Fruit fly (Drosophila melanogaster): ENCODE results near the gene Ugt36A1.

The Ugt36A1 gene

DNA sequence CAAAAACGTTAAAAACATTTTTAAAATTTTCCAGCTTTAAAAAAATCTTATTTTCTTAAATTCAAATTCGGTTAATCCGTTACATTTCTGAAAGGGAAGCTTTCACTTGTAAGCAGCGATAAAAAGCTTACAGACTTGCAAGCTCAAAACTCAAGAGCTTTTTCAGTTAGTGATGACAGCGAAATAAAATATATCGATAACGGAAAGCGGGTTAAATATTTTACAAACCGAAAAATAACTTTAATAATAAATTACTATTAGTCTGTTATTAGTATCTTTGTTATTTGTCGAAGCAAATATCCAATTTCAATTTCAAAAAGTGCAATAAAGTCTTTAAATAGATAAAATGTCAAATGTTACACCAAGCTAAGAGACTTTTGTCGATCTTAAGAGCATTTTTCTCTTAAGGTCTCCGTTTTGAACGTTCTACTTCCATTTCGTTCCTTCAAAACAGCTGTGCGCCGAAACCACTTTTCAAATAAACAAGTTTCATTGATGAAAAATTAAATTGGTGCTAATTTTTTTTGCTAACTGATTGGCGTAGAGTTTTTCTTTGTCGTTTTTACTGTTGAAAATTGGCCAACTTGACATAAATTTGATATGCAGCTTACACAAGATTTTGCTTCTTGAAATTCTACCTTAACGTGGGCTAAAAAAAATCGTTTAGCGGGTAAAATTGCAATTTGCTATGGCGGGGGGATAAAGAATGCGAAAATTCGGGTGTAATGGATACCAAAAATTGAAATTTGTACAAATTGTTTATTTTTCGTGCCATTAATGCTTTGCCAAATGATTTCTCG, 29.5 kb downstream of the Ugt36A1 start:
- TF ChIP-seq CG32264 (GFP tag; optimal IDR thresholded peaks at IDR 0.05) (no peak), CrebA (GFP tag; optimal IDR thresholded peaks at IDR 0.05; ENCODE audit: borderline replicate concordance) (peak; percentile 40), brk (GFP tag; optimal IDR thresholded peaks at IDR 0.05) (peak; percentile 87), br (GFP tag; optimal IDR thresholded peaks at IDR 0.05) (no peak), sage (GFP tag; optimal IDR thresholded peaks at IDR 0.05) (peak; percentile 67), Hnf4 (GFP tag; optimal IDR thresholded peaks at IDR 0.05) (peak; percentile 18), woc (GFP tag; optimal IDR thresholded peaks at IDR 0.05) (peak; percentile 27)

dm6 chr2L:3654956-3655618, 36.2 kb downstream of the Ugt36A1 start:
- TF ChIP-seq Jra (GFP tag; optimal IDR thresholded peaks at IDR 0.05): no peak
- TF ChIP-seq psq (GFP tag; optimal IDR thresholded peaks at IDR 0.05): no peak
- TF ChIP-seq br (GFP tag; optimal IDR thresholded peaks at IDR 0.05): no peak
- no peak for TF ChIP-seq brk (GFP tag; optimal IDR thresholded peaks at IDR 0.05)
- TF ChIP-seq rgr (GFP tag; optimal IDR thresholded peaks at IDR 0.05): no peak
- no peak for TF ChIP-seq CG9705 (GFP tag; optimal IDR thresholded peaks at IDR 0.05)
- no peak for TF ChIP-seq Abd-B (GFP tag; optimal IDR thresholded peaks at IDR 0.05)
- no peak for TF ChIP-seq ey (GFP tag; optimal IDR thresholded peaks at IDR 0.05)
- TF ChIP-seq jim (GFP tag; optimal IDR thresholded peaks at IDR 0.05): no peak
- no peak for TF ChIP-seq dmrt93B (GFP tag; optimal IDR thresholded peaks at IDR 0.05)
- no peak for TF ChIP-seq Hr78 (GFP tag; optimal IDR thresholded peaks at IDR 0.05)
- TF ChIP-seq Hnf4 (GFP tag; optimal IDR thresholded peaks at IDR 0.05): no peak
- TF ChIP-seq lola (GFP tag; optimal IDR thresholded peaks at IDR 0.05): no peak
- TF ChIP-seq h (GFP tag; optimal IDR thresholded peaks at IDR 0.05): no peak
- no peak for TF ChIP-seq usp (GFP tag; optimal IDR thresholded peaks at IDR 0.05)
- no peak for TF ChIP-seq foxo (GFP tag; optimal IDR thresholded peaks at IDR 0.05)
- no peak for TF ChIP-seq Mio (GFP tag; optimal IDR thresholded peaks at IDR 0.05)
- TF ChIP-seq Vsx2 (GFP tag; optimal IDR thresholded peaks at IDR 0.05; ENCODE audit: partially characterized antibody): no peak

DNA sequence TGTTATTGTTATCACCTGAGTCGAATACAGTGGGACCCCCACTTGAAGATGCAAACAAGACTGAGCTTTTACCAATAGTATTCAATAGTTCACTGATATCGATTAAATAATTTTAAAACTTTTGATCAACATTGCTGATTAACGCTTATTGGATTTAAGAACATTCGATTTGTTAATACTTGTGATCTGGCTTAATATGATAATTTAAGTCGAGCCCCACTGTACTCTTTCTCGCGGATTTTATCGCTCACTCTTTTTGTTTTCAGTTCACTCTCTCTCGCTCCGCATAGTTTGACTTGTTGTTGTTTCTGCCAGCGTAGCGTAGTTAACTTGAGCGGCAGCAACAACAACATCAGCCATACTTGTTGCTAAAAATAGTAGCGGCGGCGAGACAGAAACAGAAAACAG, 36.8 kb downstream of the Ugt36A1 start:
- TF ChIP-seq lola (GFP tag; optimal IDR thresholded peaks at IDR 0.05) (no peak), Myc (optimal IDR thresholded peaks at IDR 0.05) (no peak), sage (GFP tag; optimal IDR thresholded peaks at IDR 0.05) (peak; percentile 96), br (GFP tag; optimal IDR thresholded peaks at IDR 0.05) (peak; percentile 99), rgr (GFP tag; optimal IDR thresholded peaks at IDR 0.05) (peak; percentile 99), Dfd (GFP tag; optimal IDR thresholded peaks at IDR 0.05) (no peak), psq (GFP tag; optimal IDR thresholded peaks at IDR 0.05) (peak; percentile 98), Jra (GFP tag; optimal IDR thresholded peaks at IDR 0.05) (peak; percentile 94), Mio (GFP tag; optimal IDR thresholded peaks at IDR 0.05) (peak; percentile 90), sv (GFP tag; optimal IDR thresholded peaks at IDR 0.05) (peak; percentile 97), HLH106 (tag; optimal IDR thresholded peaks at IDR 0.05) (peak; percentile 99), tai (GFP tag; optimal IDR thresholded peaks at IDR 0.05) (peak; percentile 96), N (GFP tag; optimal IDR thresholded peaks at IDR 0.05) (no peak), dmrt93B (GFP tag; optimal IDR thresholded peaks at IDR 0.05) (peak; percentile 97), Hr83 (GFP tag; optimal IDR thresholded peaks at IDR 0.05; ENCODE audit: poor library complexity, severe bottlenecking) (peak; percentile 80), CG9705 (GFP tag; optimal IDR thresholded peaks at IDR 0.05) (peak; percentile 99), Hr78 (GFP tag; optimal IDR thresholded peaks at IDR 0.05) (no peak), dsf (GFP tag; optimal IDR thresholded peaks at IDR 0.05; ENCODE audit: borderline replicate concordance) (peak; percentile 91), h (GFP tag; optimal IDR thresholded peaks at IDR 0.05) (peak; percentile 99), woc (GFP tag; optimal IDR thresholded peaks at IDR 0.05) (peak; percentile 99), ey (GFP tag; optimal IDR thresholded peaks at IDR 0.05) (peak; percentile 99), Vsx2 (GFP tag; optimal IDR thresholded peaks at IDR 0.05; ENCODE audit: partially characterized antibody) (no peak), dl (GFP tag; optimal IDR thresholded peaks at IDR 0.05; ENCODE audit: insufficient read depth in 1 of 2, partially characterized antibody in 2 of 2) (no peak), Hnf4 (GFP tag; optimal IDR thresholded peaks at IDR 0.05) (peak; percentile 99), GATAd (GFP tag; optimal IDR thresholded peaks at IDR 0.05) (peak; percentile 72), Rel (GFP tag; optimal IDR thresholded peaks at IDR 0.05) (peak; percentile 93), Rel (tag; optimal IDR thresholded peaks at IDR 0.05) (peak; percentile 95), pan (optimal IDR thresholded peaks at IDR 0.05) (no peak), brk (GFP tag; optimal IDR thresholded peaks at IDR 0.05) (peak; percentile 96), CG32264 (GFP tag; optimal IDR thresholded peaks at IDR 0.05) (peak; percentile 96), foxo (GFP tag; optimal IDR thresholded peaks at IDR 0.05) (peak; percentile 97 to 99), jim (GFP tag; optimal IDR thresholded peaks at IDR 0.05) (peak; percentile 61), CrebA (GFP tag; optimal IDR thresholded peaks at IDR 0.05; ENCODE audit: borderline replicate concordance) (peak; percentile 96), Dif (GFP tag; optimal IDR thresholded peaks at IDR 0.05; ENCODE audit: partially characterized antibody) (no peak), Sp1 (GFP tag; optimal IDR thresholded peaks at IDR 0.05) (peak; percentile 99), Abd-B (GFP tag; optimal IDR thresholded peaks at IDR 0.05) (no peak), fru (GFP tag; optimal IDR thresholded peaks at IDR 0.05) (peak; percentile 99), OdsH (GFP tag; optimal IDR thresholded peaks at IDR 0.05) (peak; percentile 99), usp (GFP tag; optimal IDR thresholded peaks at IDR 0.05) (no peak)

All from whole organism, wandering third instar larva.